Worm (Caenorhabditis elegans) whole organism, L3 larva: Measurements from ENCODE around the gene Y55B1BR.6.

Source experiments
- R02D3.7 ChIP-seq: fragments of 150-350 bp; optimal IDR thresholded peaks from 2 replicates; lab custom pipeline; 2014; ENCODE audit warnings: missing biosample characterization, missing genetic modification characterization
- ZK546.5 ChIP-seq: sonication (generic microtip); optimal IDR thresholded peaks from 2 replicates; lab custom pipeline; 2017; ENCODE audit warnings: missing biosample characterization, missing genetic modification characterization
- aly-2 ChIP-seq: fragments of 150-350 bp; optimal IDR thresholded peaks from 2 replicates; lab custom pipeline; 2014; ENCODE audit warnings: missing biosample characterization, missing genetic modification characterization
- ceh-16 ChIP-seq: sonication (generic microtip); optimal IDR thresholded peaks from 2 replicates; lab custom pipeline; 2017; ENCODE audit warnings: missing biosample characterization, missing genetic modification characterization
- ceh-28 ChIP-seq: fragments of 150-350 bp; optimal IDR thresholded peaks from 2 replicates; lab custom pipeline; 2014; ENCODE audit warnings: missing biosample characterization, missing genetic modification reagents, missing genetic modification characterization
- ceh-82 ChIP-seq: fragments of 150-350 bp; optimal IDR thresholded peaks from 2 replicates; lab custom pipeline; 2014; ENCODE audit warnings: missing biosample characterization, missing genetic modification characterization
- ceh-9 ChIP-seq: sonication (generic microtip); optimal IDR thresholded peaks from 2 replicates; lab custom pipeline; 2018; ENCODE audit warnings: missing biosample characterization, missing genetic modification characterization
- daf-12 ChIP-seq: fragments of 150-350 bp; optimal IDR thresholded peaks from 2 replicates; lab custom pipeline; 2014; ENCODE audit warnings: missing biosample characterization, missing genetic modification reagents, missing genetic modification characterization
- egl-27 ChIP-seq: sonication (generic microtip); optimal IDR thresholded peaks from 4 replicates; lab custom pipeline; 2017; ENCODE audit warnings: missing biosample characterization, missing genetic modification reagents, missing genetic modification characterization
- egl-5 ChIP-seq: fragments of 150-350 bp; optimal IDR thresholded peaks from 2 replicates; lab custom pipeline; 2017; ENCODE audit warnings: missing biosample characterization, missing genetic modification reagents, missing genetic modification characterization, inconsistent platforms
- elt-1 ChIP-seq: fragments of 150-350 bp; optimal IDR thresholded peaks from 2 replicates; lab custom pipeline; 2014; ENCODE audit warnings: missing biosample characterization, missing genetic modification characterization
- elt-2 ChIP-seq: sonication (generic microtip); optimal IDR thresholded peaks from 2 replicates; lab custom pipeline; 2016; ENCODE audit warnings: missing genetic modification reagents, mild to moderate bottlenecking, missing genetic modification characterization, missing compliant biosample characterization
- eor-1 ChIP-seq, 2 experiments: fragments of 150-350 bp; optimal IDR thresholded peaks; 2 replicates each; lab custom pipeline; 2014 to 2018; ENCODE audit warnings: missing biosample characterization in 2 of 2, missing genetic modification characterization in 2 of 2
- fkh-10 ChIP-seq: sonication (generic microtip); optimal IDR thresholded peaks from 2 replicates; lab custom pipeline; 2017; ENCODE audit warnings: missing biosample characterization, missing genetic modification reagents, missing genetic modification characterization
- fkh-2 ChIP-seq: fragments of 150-350 bp; optimal IDR thresholded peaks from 2 replicates; lab custom pipeline; 2014; ENCODE audit warnings: missing biosample characterization, missing genetic modification reagents, missing genetic modification characterization
- fos-1 ChIP-seq: fragments of 150-350 bp; optimal IDR thresholded peaks from 2 replicates; lab custom pipeline; 2014; ENCODE audit warnings: missing biosample characterization, missing genetic modification characterization
- hmg-11 ChIP-seq: sonication (generic microtip); optimal IDR thresholded peaks from 2 replicates; lab custom pipeline; 2016; ENCODE audit warnings: missing genetic modification characterization, missing compliant biosample characterization
- jun-1 ChIP-seq: fragments of 150-350 bp; optimal IDR thresholded peaks from 2 replicates; lab custom pipeline; 2014; ENCODE audit warnings: missing biosample characterization, missing genetic modification reagents, missing genetic modification characterization
- lin-15B ChIP-seq: fragments of 150-350 bp; optimal IDR thresholded peaks from 2 replicates; lab custom pipeline; 2014; ENCODE audit warnings: missing biosample characterization, missing genetic modification characterization
- lin-39 ChIP-seq: fragments of 150-350 bp; optimal IDR thresholded peaks from 2 replicates; lab custom pipeline; 2018; ENCODE audit warnings: missing biosample characterization, missing genetic modification reagents, missing genetic modification characterization
- lsy-12 ChIP-seq: sonication (generic microtip); optimal IDR thresholded peaks from 2 replicates; lab custom pipeline; 2016; ENCODE audit warnings: mild to moderate bottlenecking, missing genetic modification characterization, missing compliant biosample characterization
- mdl-1 ChIP-seq: fragments of 150-350 bp; optimal IDR thresholded peaks from 2 replicates; lab custom pipeline; 2014; ENCODE audit warnings: missing biosample characterization, missing genetic modification characterization
- mml-1 ChIP-seq: fragments of 150-350 bp; sonication (generic microtip); optimal IDR thresholded peaks from 3 replicates; lab custom pipeline; 2014; ENCODE audit warnings: missing biosample characterization, missing genetic modification characterization
- nfya-1 ChIP-seq: sonication (generic microtip); optimal IDR thresholded peaks from 2 replicates; lab custom pipeline; 2017; ENCODE audit warnings: missing genetic modification characterization, mild to moderate bottlenecking, missing compliant biosample characterization, antibody characterized with exemption, moderate library complexity; ENCODE audit not compliant: insufficient read depth
- nhr-11 ChIP-seq: fragments of 150-350 bp; optimal IDR thresholded peaks from 2 replicates; lab custom pipeline; 2014; ENCODE audit warnings: missing biosample characterization, missing genetic modification characterization
- nhr-12 ChIP-seq: fragments of 150-350 bp; optimal IDR thresholded peaks from 2 replicates; lab custom pipeline; 2014; ENCODE audit warnings: missing biosample characterization, missing genetic modification characterization
- nhr-23 ChIP-seq: fragments of 150-350 bp; optimal IDR thresholded peaks from 2 replicates; lab custom pipeline; 2014; ENCODE audit warnings: missing biosample characterization, missing genetic modification reagents, missing genetic modification characterization
- nhr-237 ChIP-seq: fragments of 150-350 bp; optimal IDR thresholded peaks from 2 replicates; lab custom pipeline; 2014; ENCODE audit warnings: missing biosample characterization, missing genetic modification characterization
- nhr-25 ChIP-seq: sonication (generic microtip); optimal IDR thresholded peaks from 2 replicates; lab custom pipeline; 2017; ENCODE audit warnings: missing biosample characterization, missing genetic modification characterization
- nhr-43 ChIP-seq: sonication (generic microtip); optimal IDR thresholded peaks from 2 replicates; lab custom pipeline; 2016; ENCODE audit warnings: mild to moderate bottlenecking, missing genetic modification characterization, missing compliant biosample characterization; ENCODE audit not compliant: poor library complexity, severe bottlenecking
- nhr-67 ChIP-seq: fragments of 150-350 bp; optimal IDR thresholded peaks from 2 replicates; lab custom pipeline; 2014; ENCODE audit warnings: missing biosample characterization, missing genetic modification characterization
- nhr-76 ChIP-seq: fragments of 150-350 bp; sonication (generic microtip); optimal IDR thresholded peaks from 5 replicates; lab custom pipeline; 2014; ENCODE audit warnings: missing biosample characterization, missing genetic modification characterization
- nhr-77 ChIP-seq: fragments of 150-350 bp; optimal IDR thresholded peaks from 2 replicates; lab custom pipeline; 2014; ENCODE audit warnings: missing biosample characterization, missing genetic modification characterization
- pha-4 ChIP-seq: fragments of 150-350 bp; optimal IDR thresholded peaks from 2 replicates; lab custom pipeline; 2014; ENCODE audit warnings: missing biosample characterization, missing genetic modification reagents, missing genetic modification characterization
- pqm-1 ChIP-seq: fragments of 150-350 bp; optimal IDR thresholded peaks from 2 replicates; lab custom pipeline; 2017; ENCODE audit warnings: missing biosample characterization, missing genetic modification characterization, inconsistent platforms
- sea-2 ChIP-seq: fragments of 150-350 bp; sonication (generic microtip); optimal IDR thresholded peaks from 4 replicates; lab custom pipeline; 2014; ENCODE audit warnings: missing biosample characterization, missing genetic modification reagents, missing genetic modification characterization
- tbx-2 ChIP-seq: sonication (generic microtip); optimal IDR thresholded peaks from 2 replicates; lab custom pipeline; 2016; ENCODE audit warnings: mild to moderate bottlenecking, missing genetic modification characterization, missing compliant biosample characterization
- unc-39 ChIP-seq: sonication (generic microtip); optimal IDR thresholded peaks from 4 replicates; lab custom pipeline; 2017; ENCODE audit warnings: missing biosample characterization, missing genetic modification characterization
- unc-62 ChIP-seq: fragments of 150-350 bp; sonication (generic microtip); optimal IDR thresholded peaks from 4 replicates; lab custom pipeline; 2014; ENCODE audit warnings: missing biosample characterization, missing genetic modification reagents, missing genetic modification characterization
- ztf-11 ChIP-seq: fragments of 150-350 bp; optimal IDR thresholded peaks from 2 replicates; lab custom pipeline; 2014; ENCODE audit warnings: missing biosample characterization, missing genetic modification characterization
- ztf-4 ChIP-seq: fragments of 150-350 bp; optimal IDR thresholded peaks from 2 replicates; lab custom pipeline; 2014; ENCODE audit warnings: missing biosample characterization, missing genetic modification characterization

Gene Y55B1BR.6

ce11 chrIII:502583-502982, 39.0 kb upstream of the Y55B1BR.6 start (continued):
- TF ChIP-seq nhr-67 (tag; lab: Kevin White, UChicago): no peak
- no peak for TF ChIP-seq nhr-237
- no peak for TF ChIP-seq nhr-25 (tag; lab: Kevin White, UChicago)
- TF ChIP-seq ztf-4: no peak
- TF ChIP-seq mdl-1: no peak
- no peak for TF ChIP-seq fkh-10 (GFP tag; lab: Kevin White, UChicago)
- peak; percentile 23 for TF ChIP-seq lin-15B (tag; lab: Kevin White, UChicago)

- TF ChIP-seq nhr-43 (tag; lab: Kevin White, UChicago) (no peak), lin-15B (tag; lab: Kevin White, UChicago) (peak; percentile 48), pha-4 (tag; lab: Kevin White, UChicago) (peak; percentile 63), nhr-12 (tag; lab: Kevin White, UChicago) (no peak), unc-39 (no peak), ztf-11 (tag; lab: Kevin White, UChicago) (no peak), unc-62 (GFP tag; lab: Kevin White, UChicago) (no peak), aly-2 (tag; lab: Kevin White, UChicago) (no peak), eor-1 (tag; optimal IDR thresholded peaks at IDR 0.05; lab: Kevin White, UChicago) (no peak), nhr-11 (tag; lab: Kevin White, UChicago) (no peak), elt-1 (tag; lab: Kevin White, UChicago) (no peak), nhr-23 (peak; percentile 24), nfya-1 (peak; percentile 67), ztf-4 (no peak), hmg-11 (no peak), egl-5 (tag; lab: Kevin White, UChicago) (no peak), ZK546.5 (tag; lab: Kevin White, UChicago) (no peak), tbx-2 (tag; lab: Kevin White, UChicago) (no peak), lsy-12 (tag; lab: Kevin White, UChicago) (no peak), egl-27 (tag; lab: Kevin White, UChicago) (no peak), fos-1 (tag; lab: Kevin White, UChicago) (no peak), fkh-10 (GFP tag; lab: Kevin White, UChicago) (no peak), nhr-25 (tag; lab: Kevin White, UChicago) (no peak), pqm-1 (no peak), elt-2 (no peak), sea-2 (GFP tag; lab: Kevin White, UChicago) (no peak), ceh-28 (tag; lab: Kevin White, UChicago) (no peak), lin-39 (tag; lab: Kevin White, UChicago) (no peak), R02D3.7 (tag; lab: Kevin White, UChicago) (no peak), nhr-77 (tag; lab: Kevin White, UChicago) (no peak), ceh-9 (tag; lab: Kevin White, UChicago) (no peak)
Observed at ce11 chrIII:491090-491597, 27.5 kb upstream of the Y55B1BR.6 start, which contains the start of gene unc-45. Gene unc-45 (plus strand): TSS chrIII:491547.

- no peak for TF ChIP-seq ceh-9 (tag; lab: Kevin White, UChicago)
- TF ChIP-seq nhr-25 (tag; lab: Kevin White, UChicago): no peak
- TF ChIP-seq tbx-2 (tag; lab: Kevin White, UChicago): no peak
- no peak for TF ChIP-seq mml-1 (tag; lab: Kevin White, UChicago)
- no peak for TF ChIP-seq hmg-11
- TF ChIP-seq lin-39 (tag; lab: Kevin White, UChicago): no peak
- no peak for TF ChIP-seq fkh-2 (tag; lab: Kevin White, UChicago)
- TF ChIP-seq fkh-10 (GFP tag; lab: Kevin White, UChicago): no peak
Observed at ce11 chrIII:488464-488863, 24.9 kb upstream of the Y55B1BR.6 start, which contains the start of gene F30H5.5. Gene F30H5.5 (plus strand): TSS chrIII:488764.

- TF ChIP-seq ceh-82 (no peak), mdl-1 (no peak), ceh-28 (tag; lab: Kevin White, UChicago) (no peak), fkh-10 (GFP tag; lab: Kevin White, UChicago) (no peak), pqm-1 (no peak), nhr-43 (tag; lab: Kevin White, UChicago) (no peak), jun-1 (tag; lab: Kevin White, UChicago) (no peak), nhr-11 (tag; lab: Kevin White, UChicago) (no peak), ztf-4 (no peak), ceh-16 (no peak), daf-12 (tag; lab: Kevin White, UChicago) (no peak), nhr-76 (no peak), ztf-11 (tag; lab: Kevin White, UChicago) (no peak), nhr-23 (no peak), aly-2 (tag; lab: Kevin White, UChicago) (no peak), nhr-12 (tag; lab: Kevin White, UChicago) (no peak), nhr-67 (tag; lab: Kevin White, UChicago) (no peak), eor-1 (tag; optimal IDR thresholded peaks at IDR 0.05; lab: Kevin White, UChicago) (no peak), lin-39 (tag; lab: Kevin White, UChicago) (no peak)
- TF ChIP-seq, all 47 proteins: peak for 0
Observed at ce11 chrIII:486077-486597, 22.5 kb upstream of the Y55B1BR.6 start, which contains the start of gene nlp-32. Gene nlp-32 (minus strand): TSS chrIII:486547.
